Worm (Caenorhabditis elegans) whole organism, young adult: ENCODE data around the gene fipr-9.

ENCODE experiments used
- Y95B8A.8 ChIP-seq: fragments of 200-800 bp; sonication (Bioruptor generic); IDR thresholded peaks from 2 replicates; pipeline ENCODE4 v1.3.6; 2022; ENCODE audit warnings: missing genetic modification reagents, missing genetic modification characterization, missing compliant biosample characterization
- aptf-3 ChIP-seq: fragments of 200-800 bp; sonication (Bioruptor generic); IDR thresholded peaks from 2 replicates; pipeline ENCODE4 v1.3.6; 2022; ENCODE audit warnings: missing genetic modification characterization, missing compliant biosample characterization
- atf-7 ChIP-seq: sonication (generic microtip); optimal IDR thresholded peaks from 2 replicates; lab custom pipeline; 2017; ENCODE audit warnings: mild to moderate bottlenecking, missing genetic modification characterization, missing compliant biosample characterization
- bed-1 ChIP-seq: fragments of 200-800 bp; sonication (Bioruptor generic); IDR thresholded peaks from 2 replicates; pipeline ENCODE4 v1.3.6; 2022; ENCODE audit warnings: missing genetic modification reagents, missing genetic modification characterization, missing compliant biosample characterization
- bed-2 ChIP-seq: fragments of 200-800 bp; sonication (Bioruptor generic); IDR thresholded peaks from 2 replicates; pipeline ENCODE4 v1.3.6; 2022; ENCODE audit warnings: missing genetic modification reagents, missing genetic modification characterization, missing compliant biosample characterization
- him-1 ChIP-seq: sonication (generic microtip); optimal IDR thresholded peaks from 2 replicates; lab custom pipeline; 2016; ENCODE audit warnings: missing genotype, missing genetic modification reagents, missing genetic modification characterization, missing compliant biosample characterization
- lin-35 ChIP-seq, 3 experiments: fragments of 150-350 bp in 2 of 3; sonication (generic microtip) in 1 of 3; optimal IDR thresholded peaks; 2 replicates each; lab custom pipeline; 2014 to 2018; ENCODE audit warnings: missing biosample characterization in 3 of 3, missing genetic modification characterization in 3 of 3, missing genetic modification reagents in 3 of 3
- mel-28 ChIP-seq: sonication (generic microtip); optimal IDR thresholded peaks from 2 replicates; lab custom pipeline; 2016; ENCODE audit warnings: borderline replicate concordance, mild to moderate bottlenecking, missing genetic modification characterization, missing compliant biosample characterization
- sea-2 ChIP-seq: fragments of 200-800 bp; sonication (Bioruptor generic); IDR thresholded peaks from 2 replicates; pipeline ENCODE4 v1.3.6; 2022; ENCODE audit warnings: missing genetic modification characterization, missing compliant biosample characterization
- sptf-2 ChIP-seq: fragments of 200-800 bp; sonication (Bioruptor generic); optimal IDR thresholded peaks from 2 replicates; lab custom pipeline; 2018; ENCODE audit warnings: mild to moderate bottlenecking, missing genetic modification characterization, missing compliant biosample characterization
- xnd-1 ChIP-seq: sonication (generic microtip); optimal IDR thresholded peaks from 2 replicates; lab custom pipeline; 2016; ENCODE audit warnings: missing genotype, missing genetic modification reagents, missing genetic modification characterization, missing compliant biosample characterization

DNA sequence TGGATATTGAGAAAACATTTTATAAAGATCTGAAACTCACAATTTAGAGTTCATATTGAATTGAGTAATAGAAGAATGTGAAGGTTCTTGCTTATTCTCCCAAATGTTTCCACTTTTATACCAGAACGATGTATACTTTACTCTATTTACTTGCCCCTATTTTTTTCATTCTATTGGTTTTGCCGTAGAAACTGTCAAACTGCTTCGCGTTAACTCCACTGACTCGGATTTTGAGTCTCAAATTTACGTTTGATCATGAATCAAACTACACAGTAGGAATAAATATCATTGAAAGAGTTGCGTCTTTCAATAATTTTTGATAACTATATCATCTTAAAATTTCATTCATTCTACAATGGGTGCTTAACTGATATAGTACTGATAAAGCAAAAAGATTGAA lies 18.4 kb downstream of the fipr-9 start, which contains the start of gene fipr-8:
- TF ChIP-seq mel-28 (tag; lab: Kevin White, UChicago) (no peak), Y95B8A.8 (no peak), xnd-1 (tag; lab: Kevin White, UChicago) (no peak), bed-2 (GFP tag; lab: Robert Waterston, UW) (no peak), bed-1 (no peak), sptf-2 (GFP tag; lab: Kevin White, UChicago) (no peak), sea-2 (GFP tag; lab: Robert Waterston, UW) (no peak), lin-35 (GFP tag; optimal IDR thresholded peaks at IDR 0.05; lab: Kevin White, UChicago) (no peak), aptf-3 (GFP tag; lab: Robert Waterston, UW) (no peak), atf-7 (tag; lab: Kevin White, UChicago) (no peak), him-1 (no peak)
